Worm (Caenorhabditis elegans) whole organism, early embryonic: ENCODE data around the gene cku-70.

Source experiments
- ama-1 ChIP-seq: fragments of 150-350 bp; optimal IDR thresholded peaks from 2 replicates; lab custom pipeline; 2014
- ets-7 ChIP-seq: sonication (generic microtip); optimal IDR thresholded peaks from 2 replicates; lab custom pipeline; 2016; ENCODE audit warnings: missing genotype, missing genetic modification characterization, missing compliant biosample characterization
- flt-1 ChIP-seq: fragments of 200-800 bp; sonication (Bioruptor generic); IDR thresholded peaks from 2 replicates; pipeline ENCODE4 v1.3.6; 2022; ENCODE audit warnings: missing genetic modification characterization, missing compliant biosample characterization
- sea-1 ChIP-seq: fragments of 200-800 bp; sonication (Bioruptor generic); conservative IDR thresholded peaks from 2 replicates; pipeline ENCODE4 v1.3.6; 2022; ENCODE audit warnings: missing genetic modification characterization, missing compliant biosample characterization

- no peak for TF ChIP-seq sea-1 (GFP tag; lab: Robert Waterston, UW)
- TF ChIP-seq ets-7 (tag; lab: Kevin White, UChicago): no peak
- TF ChIP-seq ama-1 (lab: Kevin White, UChicago): no peak
- TF ChIP-seq flt-1 (GFP tag; lab: Robert Waterston, UW): no peak
These were observed 15.9 kb downstream of the cku-70 start for ce11 chrIII:11170509-11170908.
